Fruit fly (Drosophila melanogaster) whole organism, pupa: ENCODE data around the gene Samuel.

Experiments used
- CG10348 ChIP-seq: fragments of 200-800 bp; sonication (Bioruptor generic); IDR thresholded peaks from 2 replicates; pipeline ENCODE4 v1.3.6; 2022; ENCODE audit warnings: missing biosample characterization, missing genetic modification characterization
- CG12605 ChIP-seq: fragments of 200-800 bp; sonication (Bioruptor generic); IDR thresholded peaks from 2 replicates; pipeline ENCODE4 v1.3.6; 2022; ENCODE audit warnings: missing biosample characterization, missing genetic modification characterization
- CG13204 ChIP-seq: fragments of 200-800 bp; sonication (Bioruptor generic); optimal IDR thresholded peaks from 2 replicates; lab custom pipeline; 2018; ENCODE audit warnings: missing biosample characterization, mild to moderate bottlenecking, missing genetic modification characterization, moderate library complexity
- CG14655 ChIP-seq: fragments of 200-800 bp; sonication (Bioruptor generic); optimal IDR thresholded peaks from 3 replicates; lab custom pipeline; 2017; ENCODE audit warnings: mild to moderate bottlenecking, missing biosample characterization, missing genetic modification reagents, missing genetic modification characterization
- CG15710 ChIP-seq: fragments of 200-800 bp; sonication (Bioruptor generic); optimal IDR thresholded peaks from 2 replicates; lab custom pipeline; 2018; ENCODE audit warnings: missing biosample characterization, mild to moderate bottlenecking, missing genetic modification characterization, moderate library complexity
- CG17806 ChIP-seq: fragments of 200-800 bp; sonication (Bioruptor generic); optimal IDR thresholded peaks from 2 replicates; lab custom pipeline; 2018; ENCODE audit warnings: missing biosample characterization, mild to moderate bottlenecking, missing genetic modification characterization, moderate library complexity
- CG34367 ChIP-seq: fragments of 200-800 bp; sonication (Bioruptor generic); optimal IDR thresholded peaks from 2 replicates; lab custom pipeline; 2018; ENCODE audit warnings: missing biosample characterization, mild to moderate bottlenecking, missing genetic modification characterization
- CG4496 ChIP-seq: fragments of 200-800 bp; sonication (Bioruptor generic); IDR thresholded peaks from 3 replicates; pipeline ENCODE4 v1.3.6; 2022; ENCODE audit warnings: missing biosample characterization, missing genetic modification characterization
- EcR ChIP-seq: fragments of 200-800 bp; sonication (Bioruptor generic); optimal IDR thresholded peaks from 3 replicates; lab custom pipeline; 2019; ENCODE audit warnings: missing biosample characterization, missing genetic modification characterization, mild to moderate bottlenecking, moderate library complexity, missing genetic modification reagents
- Pif1A ChIP-seq: fragments of 200-800 bp; sonication (Bioruptor generic); optimal IDR thresholded peaks from 3 replicates; lab custom pipeline; 2016; ENCODE audit warnings: missing biosample characterization, missing genetic modification characterization
- Pif1B ChIP-seq: fragments of 200-800 bp; sonication (Bioruptor generic); optimal IDR thresholded peaks from 3 replicates; lab custom pipeline; 2016; ENCODE audit warnings: missing biosample characterization, missing genetic modification characterization
- fd96Ca ChIP-seq: fragments of 200-800 bp; sonication (Bioruptor generic); IDR thresholded peaks from 3 replicates; pipeline ENCODE4 v1.3.6; 2022; ENCODE audit warnings: missing biosample characterization, missing genetic modification characterization
- gl ChIP-seq: fragments of 200-800 bp; sonication (Bioruptor generic); optimal IDR thresholded peaks from 2 replicates; lab custom pipeline; 2018; ENCODE audit warnings: missing biosample characterization, mild to moderate bottlenecking, missing genetic modification characterization
- rn ChIP-seq: fragments of 200-800 bp; sonication (Bioruptor generic); IDR thresholded peaks from 2 replicates; pipeline ENCODE4 v1.3.6; 2022; ENCODE audit warnings: missing biosample characterization, missing genetic modification characterization

DNA sequence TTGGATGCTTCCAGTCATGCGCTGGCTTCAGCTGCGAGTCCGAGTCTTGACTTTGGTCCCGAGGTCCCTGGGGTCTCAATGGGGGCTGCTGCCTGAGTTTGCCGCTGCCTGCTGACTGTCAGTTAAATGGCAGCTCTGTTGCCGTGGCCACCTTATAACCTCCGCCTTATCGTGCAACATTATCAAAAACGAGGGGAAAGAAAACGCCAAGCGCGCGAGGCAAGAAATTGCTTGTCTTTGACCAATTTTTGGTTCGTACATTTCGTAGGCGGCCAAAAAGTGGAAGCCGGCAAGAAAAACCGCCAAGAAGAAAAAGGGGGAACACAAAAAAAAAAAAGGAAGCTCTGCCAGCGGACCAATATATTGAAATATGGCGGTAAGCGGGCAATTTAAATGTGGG lies 42.9 kb downstream of the Samuel start:
- TF ChIP-seq CG12605 (GFP tag; lab: Robert Waterston, UW) (no peak), CG4496 (GFP tag; lab: Robert Waterston, UW) (no peak), gl (tag; lab: Kevin White, UChicago) (no peak), Pif1A (GFP tag; lab: Kevin White, UChicago) (no peak), fd96Ca (GFP tag; lab: Robert Waterston, UW) (no peak), Pif1B (no peak), CG34367 (tag; lab: Kevin White, UChicago) (no peak), CG13204 (GFP tag; lab: Kevin White, UChicago) (no peak), EcR (no peak), CG14655 (GFP tag; lab: Kevin White, UChicago) (no peak), CG17806 (tag; lab: Kevin White, UChicago) (no peak), CG15710 (tag; lab: Kevin White, UChicago) (no peak), CG10348 (GFP tag; lab: Robert Waterston, UW) (no peak), rn (GFP tag; lab: Robert Waterston, UW) (no peak)
